Fruit fly (Drosophila melanogaster): ENCODE data around the gene Mur11Da.
A peak's percentile ranks its signal among the peaks of the same experiment; 100 is the strongest.

dm6 chrX:12937825-12938520 lies 29.7 kb upstream of the Mur11Da start:
- TF ChIP-seq dsx (GFP tag; optimal IDR thresholded peaks at IDR 0.05; ENCODE audit: poor library complexity, severe bottlenecking) (no peak), esn (GFP tag; optimal IDR thresholded peaks at IDR 0.05) (peak; percentile 4), CG6792 (GFP tag; optimal IDR thresholded peaks at IDR 0.05) (no peak), fd59A (GFP tag; optimal IDR thresholded peaks at IDR 0.05) (no peak), net (GFP tag; optimal IDR thresholded peaks at IDR 0.05) (no peak), Lpt (GFP tag; optimal IDR thresholded peaks at IDR 0.05) (no peak)

Data from whole organism, prepupa.